Worm (Caenorhabditis elegans) whole organism, late embryonic: Measurements from ENCODE around the gene C40H5.2.

Source experiments
- K02D7.2 ChIP-seq: sonication (generic microtip); optimal IDR thresholded peaks from 2 replicates; lab custom pipeline; 2017; ENCODE audit warnings: mild to moderate bottlenecking, missing genetic modification characterization, missing compliant biosample characterization
- ama-1 ChIP-seq: fragments of 150-350 bp; optimal IDR thresholded peaks from 2 replicates; lab custom pipeline; 2014
- ceh-34 ChIP-seq: sonication (generic microtip); optimal IDR thresholded peaks from 2 replicates; lab custom pipeline; 2016; ENCODE audit warnings: mild to moderate bottlenecking, missing genetic modification characterization, missing compliant biosample characterization
- ceh-6 ChIP-seq: fragments of 200-800 bp; sonication (Bioruptor generic); optimal IDR thresholded peaks from 2 replicates; lab custom pipeline; 2018; ENCODE audit warnings: mild to moderate bottlenecking, missing genetic modification characterization, missing compliant biosample characterization
- che-1 ChIP-seq: sonication (generic microtip); optimal IDR thresholded peaks from 2 replicates; lab custom pipeline; 2016; ENCODE audit warnings: mild to moderate bottlenecking, missing genetic modification characterization, missing compliant biosample characterization
- dmd-4 ChIP-seq: sonication (generic microtip); optimal IDR thresholded peaks from 2 replicates; lab custom pipeline; 2016; ENCODE audit warnings: borderline replicate concordance, missing genetic modification characterization, missing compliant biosample characterization
- elt-2 ChIP-seq: sonication (generic microtip); optimal IDR thresholded peaks from 2 replicates; lab custom pipeline; 2016; ENCODE audit warnings: missing genetic modification reagents, missing genetic modification characterization, missing compliant biosample characterization
- pat-9 ChIP-seq: fragments of 200-800 bp; sonication (Bioruptor generic); optimal IDR thresholded peaks from 2 replicates; lab custom pipeline; 2018; ENCODE audit warnings: mild to moderate bottlenecking, missing genetic modification characterization, moderate library complexity, missing compliant biosample characterization
- pha-4 ChIP-seq: fragments of 150-350 bp; optimal IDR thresholded peaks from 2 replicates; lab custom pipeline; 2018; ENCODE audit warnings: missing biosample characterization, missing genetic modification reagents, missing genetic modification characterization
- sdc-2 ChIP-seq: sonication (generic microtip); optimal IDR thresholded peaks from 2 replicates; lab custom pipeline; 2016; ENCODE audit warnings: missing genotype, missing genetic modification characterization, missing compliant biosample characterization

ce11 chrX:11737053-11737452, 8.8 kb upstream of the C40H5.2 start, which contains the start of gene D1053.3:
- TF ChIP-seq K02D7.2 (tag; lab: Kevin White, UChicago), result no peak
- no peak for TF ChIP-seq ama-1 (lab: Kevin White, UChicago)
- no peak for TF ChIP-seq pha-4 (tag; lab: Kevin White, UChicago)
- TF ChIP-seq elt-2 (tag; lab: Kevin White, UChicago), result no peak
- TF ChIP-seq che-1 (tag; lab: Kevin White, UChicago), result no peak
- no peak for TF ChIP-seq sdc-2 (tag; lab: Kevin White, UChicago)
- no peak for TF ChIP-seq pat-9 (tag; lab: Kevin White, UChicago)
- TF ChIP-seq dmd-4 (tag; lab: Kevin White, UChicago), result no peak
- no peak for TF ChIP-seq ceh-34 (tag; lab: Kevin White, UChicago)
- TF ChIP-seq ceh-6 (GFP tag; lab: Kevin White, UChicago), result no peak
